Worm (Caenorhabditis elegans) whole organism, L1 larva: ENCODE results near the gene Y45F3A.4.

Experiments used
- C04F5.9 ChIP-seq: sonication (generic microtip); optimal IDR thresholded peaks from 2 replicates; lab custom pipeline; 2016; ENCODE audit warnings: missing genetic modification characterization, missing compliant biosample characterization
- C34B4.2 ChIP-seq: sonication (generic microtip); optimal IDR thresholded peaks from 2 replicates; lab custom pipeline; 2017; ENCODE audit warnings: mild to moderate bottlenecking, missing genetic modification characterization, missing compliant biosample characterization
- Y116A8C.19 ChIP-seq: sonication (generic microtip); optimal IDR thresholded peaks from 2 replicates; lab custom pipeline; 2016; ENCODE audit warnings: missing compliant biosample characterization, missing genetic modification characterization, borderline replicate concordance
- aha-1 ChIP-seq: fragments of 150-350 bp; optimal IDR thresholded peaks from 2 replicates; lab custom pipeline; 2014; ENCODE audit warnings: missing biosample characterization, missing genetic modification characterization
- alr-1 ChIP-seq: fragments of 200-800 bp; sonication (Bioruptor generic); optimal IDR thresholded peaks from 2 replicates; lab custom pipeline; 2018; ENCODE audit warnings: borderline replicate concordance, mild to moderate bottlenecking, missing genetic modification characterization, missing compliant biosample characterization
- aly-2 ChIP-seq: fragments of 150-350 bp; optimal IDR thresholded peaks from 2 replicates; lab custom pipeline; 2014; ENCODE audit warnings: missing biosample characterization, missing genetic modification characterization
- ama-1 ChIP-seq: fragments of 150-350 bp; optimal IDR thresholded peaks from 2 replicates; lab custom pipeline; 2014
- blmp-1 ChIP-seq: fragments of 150-350 bp; optimal IDR thresholded peaks from 2 replicates; lab custom pipeline; 2014; ENCODE audit warnings: missing biosample characterization, missing genetic modification characterization
- ceh-63 ChIP-seq: fragments of 200-800 bp; sonication (Bioruptor generic); optimal IDR thresholded peaks from 2 replicates; lab custom pipeline; 2018; ENCODE audit warnings: mild to moderate bottlenecking, missing genetic modification characterization, missing compliant biosample characterization
- ceh-8 ChIP-seq: fragments of 200-800 bp; sonication (Bioruptor generic); optimal IDR thresholded peaks from 2 replicates; lab custom pipeline; 2018; ENCODE audit warnings: mild to moderate bottlenecking, missing genetic modification characterization, moderate library complexity, missing compliant biosample characterization
- ceh-88 ChIP-seq: fragments of 200-800 bp; sonication (Bioruptor generic); IDR thresholded peaks from 2 replicates; pipeline ENCODE4 v1.3.6; 2022; ENCODE audit warnings: missing genetic modification characterization, missing compliant biosample characterization
- ces-1 ChIP-seq: fragments of 150-350 bp; optimal IDR thresholded peaks from 2 replicates; lab custom pipeline; 2014; ENCODE audit warnings: missing biosample characterization, missing genetic modification reagents, missing genetic modification characterization
- efl-1 ChIP-seq, 4 experiments: fragments of 150-350 bp; optimal IDR thresholded peaks in 3 of 4; peaks in 1 of 4; 1 replicate in 1 of 4; 2 replicates in 3 of 4; lab custom pipeline; 2014; ENCODE audit warnings: missing biosample characterization in 2 of 4, missing genetic modification characterization in 2 of 4, missing genetic modification reagents in 2 of 4
- egl-13 ChIP-seq: sonication (generic microtip); optimal IDR thresholded peaks from 2 replicates; lab custom pipeline; 2016; ENCODE audit warnings: missing genotype, missing genetic modification reagents, missing genetic modification characterization, missing compliant biosample characterization
- egl-27 ChIP-seq, 2 experiments: fragments of 150-350 bp in 1 of 2; sonication (generic microtip); optimal IDR thresholded peaks; 3 replicates each; lab custom pipeline; 2017 to 2018; ENCODE audit warnings: missing biosample characterization in 2 of 2, missing genetic modification characterization in 2 of 2, missing genetic modification reagents in 2 of 2
- elt-3 ChIP-seq, 6 experiments: fragments of 150-350 bp in 1 of 6; sonication (generic microtip); optimal IDR thresholded peaks; 2 replicates each; lab custom pipeline; 2017 to 2018; ENCODE audit warnings: missing biosample characterization in 6 of 6, missing genetic modification characterization in 6 of 6, inconsistent platforms in 1 of 6
- fkh-4 ChIP-seq: sonication (generic microtip); optimal IDR thresholded peaks from 2 replicates; lab custom pipeline; 2016; ENCODE audit warnings: missing compliant biosample characterization, missing genetic modification characterization, borderline replicate concordance
- fos-1 ChIP-seq: fragments of 150-350 bp; optimal IDR thresholded peaks from 2 replicates; lab custom pipeline; 2014; ENCODE audit warnings: missing biosample characterization, missing genetic modification characterization
- grh-1 ChIP-seq: fragments of 200-800 bp; sonication (Bioruptor generic); IDR thresholded peaks from 2 replicates; pipeline ENCODE4 v1.3.6; 2022; ENCODE audit warnings: missing genetic modification reagents, missing genetic modification characterization, missing compliant biosample characterization
- hlh-17 ChIP-seq: fragments of 200-800 bp; sonication (Bioruptor generic); optimal IDR thresholded peaks from 2 replicates; lab custom pipeline; 2018; ENCODE audit warnings: missing genetic modification characterization, mild to moderate bottlenecking, missing compliant biosample characterization, moderate library complexity, borderline replicate concordance
- hlh-4 ChIP-seq: sonication (generic microtip); optimal IDR thresholded peaks from 2 replicates; lab custom pipeline; 2016; ENCODE audit warnings: mild to moderate bottlenecking, missing genetic modification characterization, missing compliant biosample characterization
- jun-1 ChIP-seq: fragments of 150-350 bp; optimal IDR thresholded peaks from 2 replicates; lab custom pipeline; 2014; ENCODE audit warnings: missing biosample characterization, missing genetic modification reagents, missing genetic modification characterization
- lin-15B ChIP-seq: fragments of 150-350 bp; sonication (generic microtip); optimal IDR thresholded peaks from 3 replicates; lab custom pipeline; 2014; ENCODE audit warnings: missing biosample characterization, missing genetic modification characterization
- lin-35 ChIP-seq, 2 experiments: fragments of 150-350 bp; optimal IDR thresholded peaks; 2 replicates each; lab custom pipeline; 2014; ENCODE audit warnings: missing biosample characterization in 2 of 2, missing genetic modification characterization in 2 of 2, missing genetic modification reagents in 2 of 2
- lin-39 ChIP-seq: fragments of 150-350 bp; optimal IDR thresholded peaks from 2 replicates; lab custom pipeline; 2014; ENCODE audit warnings: missing biosample characterization, missing genetic modification reagents, missing genetic modification characterization
- mep-1 ChIP-seq: fragments of 150-350 bp; optimal IDR thresholded peaks from 2 replicates; lab custom pipeline; 2014; ENCODE audit warnings: missing biosample characterization, missing genetic modification characterization
- nhr-11 ChIP-seq: fragments of 150-350 bp; optimal IDR thresholded peaks from 2 replicates; lab custom pipeline; 2014; ENCODE audit warnings: missing biosample characterization, missing genetic modification characterization
- nhr-12 ChIP-seq: sonication (generic microtip); optimal IDR thresholded peaks from 2 replicates; lab custom pipeline; 2017; ENCODE audit warnings: missing biosample characterization, missing genetic modification characterization
- nhr-20 ChIP-seq: sonication (generic microtip); optimal IDR thresholded peaks from 2 replicates; lab custom pipeline; 2016; ENCODE audit warnings: mild to moderate bottlenecking, missing genetic modification characterization, missing compliant biosample characterization
- nhr-237 ChIP-seq: fragments of 150-350 bp; optimal IDR thresholded peaks from 2 replicates; lab custom pipeline; 2014; ENCODE audit warnings: missing biosample characterization, missing genetic modification characterization
- nhr-47 ChIP-seq: sonication (generic microtip); optimal IDR thresholded peaks from 2 replicates; lab custom pipeline; 2016; ENCODE audit warnings: mild to moderate bottlenecking, missing genetic modification characterization, moderate library complexity, missing compliant biosample characterization
- nhr-71 ChIP-seq: sonication (generic microtip); optimal IDR thresholded peaks from 2 replicates; lab custom pipeline; 2016; ENCODE audit warnings: mild to moderate bottlenecking, missing genetic modification characterization, moderate library complexity, missing compliant biosample characterization
- nhr-76 ChIP-seq: sonication (generic microtip); optimal IDR thresholded peaks from 2 replicates; lab custom pipeline; 2017; ENCODE audit warnings: missing biosample characterization, missing genetic modification characterization
- nhr-77 ChIP-seq: fragments of 150-350 bp; optimal IDR thresholded peaks from 2 replicates; lab custom pipeline; 2014; ENCODE audit warnings: missing biosample characterization, missing genetic modification characterization
- pag-3 ChIP-seq: sonication (generic microtip); optimal IDR thresholded peaks from 2 replicates; lab custom pipeline; 2017; ENCODE audit warnings: missing genetic modification characterization, mild to moderate bottlenecking, missing compliant biosample characterization, antibody characterized with exemption, borderline replicate concordance; ENCODE audit not compliant: insufficient read depth
- pax-3 ChIP-seq: fragments of 200-800 bp; sonication (Bioruptor generic); optimal IDR thresholded peaks from 2 replicates; lab custom pipeline; 2018; ENCODE audit warnings: mild to moderate bottlenecking, missing genetic modification characterization, moderate library complexity, missing compliant biosample characterization
- rnt-1 ChIP-seq: sonication (generic microtip); optimal IDR thresholded peaks from 2 replicates; lab custom pipeline; 2016; ENCODE audit warnings: mild to moderate bottlenecking, missing genetic modification characterization, moderate library complexity, missing compliant biosample characterization
- skn-1 ChIP-seq: fragments of 150-350 bp; optimal IDR thresholded peaks from 2 replicates; lab custom pipeline; 2014; ENCODE audit warnings: missing biosample characterization, missing genetic modification characterization
- snu-23 ChIP-seq: sonication (generic microtip); optimal IDR thresholded peaks from 2 replicates; lab custom pipeline; 2016; ENCODE audit warnings: missing genetic modification characterization, missing compliant biosample characterization
- sox-4 ChIP-seq: sonication (generic microtip); optimal IDR thresholded peaks from 2 replicates; lab custom pipeline; 2016; ENCODE audit warnings: missing genetic modification characterization, missing compliant biosample characterization
- sptf-1 ChIP-seq: fragments of 150-350 bp; optimal IDR thresholded peaks from 2 replicates; lab custom pipeline; 2014; ENCODE audit warnings: missing biosample characterization, missing genetic modification characterization
- sup-37 ChIP-seq: fragments of 200-800 bp; sonication (Bioruptor generic); optimal IDR thresholded peaks from 2 replicates; lab custom pipeline; 2018; ENCODE audit warnings: mild to moderate bottlenecking, missing genetic modification characterization, missing compliant biosample characterization
- swsn-7 ChIP-seq: sonication (generic microtip); optimal IDR thresholded peaks from 2 replicates; lab custom pipeline; 2016; ENCODE audit warnings: missing genetic modification characterization, missing compliant biosample characterization
- tbx-2 ChIP-seq: sonication (generic microtip); optimal IDR thresholded peaks from 2 replicates; lab custom pipeline; 2016; ENCODE audit warnings: missing genetic modification characterization, missing compliant biosample characterization
- tlp-1 ChIP-seq: fragments of 150-350 bp; optimal IDR thresholded peaks from 2 replicates; lab custom pipeline; 2014; ENCODE audit warnings: missing biosample characterization, missing genetic modification characterization
- unc-130 ChIP-seq: fragments of 150-350 bp; optimal IDR thresholded peaks from 2 replicates; lab custom pipeline; 2017; ENCODE audit warnings: missing biosample characterization, missing genetic modification characterization, inconsistent platforms
- unc-62 ChIP-seq: fragments of 150-350 bp; optimal IDR thresholded peaks from 2 replicates; lab custom pipeline; 2014; ENCODE audit warnings: missing biosample characterization, missing genetic modification reagents, missing genetic modification characterization
- unc-86 ChIP-seq: sonication (generic microtip); optimal IDR thresholded peaks from 2 replicates; lab custom pipeline; 2016; ENCODE audit warnings: missing genetic modification characterization, missing compliant biosample characterization
- vab-15 ChIP-seq: sonication (generic microtip); optimal IDR thresholded peaks from 2 replicates; lab custom pipeline; 2017; ENCODE audit warnings: missing genotype, mild to moderate bottlenecking, missing genetic modification characterization, missing compliant biosample characterization
- zag-1 ChIP-seq: fragments of 150-350 bp; optimal IDR thresholded peaks from 2 replicates; lab custom pipeline; 2014; ENCODE audit warnings: missing biosample characterization, missing genetic modification characterization
- zip-4 ChIP-seq: fragments of 200-800 bp; sonication (Bioruptor generic); optimal IDR thresholded peaks from 2 replicates; lab custom pipeline; 2018; ENCODE audit warnings: mild to moderate bottlenecking, missing genetic modification characterization, moderate library complexity, missing compliant biosample characterization
- ztf-11 ChIP-seq, 2 experiments: sonication (generic microtip); optimal IDR thresholded peaks; 2 replicates each; lab custom pipeline; 2016 to 2017; ENCODE audit warnings: missing genetic modification characterization in 2 of 2, missing biosample characterization in 1 of 2, missing compliant biosample characterization in 1 of 2
- ztf-4 ChIP-seq: fragments of 150-350 bp; optimal IDR thresholded peaks from 2 replicates; lab custom pipeline; 2014; ENCODE audit warnings: missing biosample characterization, missing genetic modification characterization

The Y45F3A.4 gene

DNA sequence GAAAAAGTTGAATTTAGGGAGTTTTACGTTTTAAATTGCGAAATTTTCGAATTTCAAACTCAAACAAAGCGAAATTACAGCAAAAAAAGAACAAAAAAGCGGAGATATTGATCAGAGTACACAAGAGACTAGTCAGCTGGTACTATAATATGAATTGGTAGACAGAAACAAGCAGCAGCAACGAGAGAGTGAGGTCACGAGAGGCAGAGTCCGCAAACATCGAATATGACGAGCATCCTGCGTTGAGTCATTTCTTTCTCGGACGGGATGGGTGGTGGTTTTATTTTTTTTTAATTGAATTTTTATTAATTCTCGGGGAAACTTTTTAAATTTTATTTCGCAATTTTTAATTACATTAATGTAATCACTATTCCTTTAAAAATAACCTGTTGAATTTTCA lies 24.5 kb upstream of the Y45F3A.4 start:
- TF ChIP-seq nhr-11 (tag; lab: Kevin White, UChicago): no peak
- no peak for TF ChIP-seq nhr-12 (tag; lab: Kevin White, UChicago)
- no peak for TF ChIP-seq grh-1
- no peak for TF ChIP-seq nhr-237 (tag; lab: Kevin White, UChicago)
- TF ChIP-seq Y116A8C.19 (tag; lab: Kevin White, UChicago): no peak
- TF ChIP-seq sup-37 (GFP tag; lab: Kevin White, UChicago): no peak
- no peak for TF ChIP-seq hlh-4 (tag; lab: Kevin White, UChicago)
- peak; percentile 87 for TF ChIP-seq nhr-71
- TF ChIP-seq fkh-4 (tag; lab: Kevin White, UChicago): no peak
- peak; percentile 68 for TF ChIP-seq skn-1 (tag; lab: Kevin White, UChicago)
- TF ChIP-seq nhr-76 (tag; lab: Kevin White, UChicago): no peak
- peak; percentile 77 for TF ChIP-seq nhr-47 (tag; lab: Kevin White, UChicago)
- TF ChIP-seq pag-3 (tag; lab: Kevin White, UChicago): no peak
- TF ChIP-seq ama-1 (lab: Kevin White, UChicago): no peak
- no peak for TF ChIP-seq zip-4
- no peak for TF ChIP-seq ces-1
- peak; percentile 35 for TF ChIP-seq nhr-77
- TF ChIP-seq egl-27 (tag; optimal IDR thresholded peaks at IDR 0.05; lab: Kevin White, UChicago): no peak
- peak; percentile 3 for TF ChIP-seq ceh-8 (GFP tag; lab: Kevin White, UChicago)
- TF ChIP-seq C04F5.9 (tag; lab: Kevin White, UChicago): peak; percentile 11
- peak; percentile 13 for TF ChIP-seq aly-2
- TF ChIP-seq tbx-2 (tag; lab: Kevin White, UChicago): peak; percentile 70
- peak; percentile 57 for TF ChIP-seq unc-86 (tag; lab: Kevin White, UChicago)
- peak; percentile 46 for TF ChIP-seq jun-1 (tag; lab: Kevin White, UChicago)
- TF ChIP-seq hlh-17: no peak
- TF ChIP-seq aha-1 (tag; lab: Kevin White, UChicago): no peak
- peak; percentile 62 for TF ChIP-seq unc-130 (tag; lab: Kevin White, UChicago)
- TF ChIP-seq mep-1 (tag; lab: Kevin White, UChicago): peak; percentile 93
- peak; percentile 85 for TF ChIP-seq nhr-20 (tag; lab: Kevin White, UChicago)
- TF ChIP-seq efl-1 (optimal IDR thresholded peaks at IDR 0.05; lab: Kevin White, UChicago): peak; percentile 71 to 73
- peak; percentile 74 to 97 for TF ChIP-seq efl-1 (GFP tag; optimal IDR thresholded peaks at IDR 0.05 in 1 of 2; lab: Kevin White, UChicago)
- no peak for TF ChIP-seq ceh-88 (GFP tag; lab: Robert Waterston, UW)
- peak; percentile 13 for TF ChIP-seq vab-15 (tag; lab: Kevin White, UChicago)
- no peak for TF ChIP-seq sptf-1 (tag; lab: Kevin White, UChicago)
- TF ChIP-seq alr-1 (tag; lab: Kevin White, UChicago): no peak
- peak in 1 of 2 experiments; percentile 26 for TF ChIP-seq ztf-11 (tag; optimal IDR thresholded peaks at IDR 0.05; lab: Kevin White, UChicago)
- no peak for TF ChIP-seq rnt-1 (tag; lab: Kevin White, UChicago)
- TF ChIP-seq swsn-7: peak; percentile 74
- peak; percentile 24 for TF ChIP-seq zag-1 (tag; lab: Kevin White, UChicago)
- peak; percentile 49 for TF ChIP-seq fos-1 (tag; lab: Kevin White, UChicago)
- no peak for TF ChIP-seq C34B4.2 (tag; lab: Kevin White, UChicago)
- peak; percentile 59 for TF ChIP-seq blmp-1 (tag; lab: Kevin White, UChicago)
- peak; percentile 52 for TF ChIP-seq lin-39 (tag; lab: Kevin White, UChicago)
- TF ChIP-seq elt-3 (tag; optimal IDR thresholded peaks at IDR 0.05; lab: Kevin White, UChicago): peak in 1 of 6 experiments; percentile 37
- TF ChIP-seq tlp-1 (tag; lab: Kevin White, UChicago): no peak
- peak; percentile 18 for TF ChIP-seq lin-15B (tag; lab: Kevin White, UChicago)
- TF ChIP-seq egl-13 (tag; lab: Kevin White, UChicago): peak; percentile 40
- peak; percentile 15 for TF ChIP-seq ztf-4
- peak; percentile 89 for TF ChIP-seq snu-23 (GFP tag; lab: Kevin White, UChicago)
- no peak for TF ChIP-seq sox-4 (tag; lab: Kevin White, UChicago)
- no peak for TF ChIP-seq ceh-63 (GFP tag; lab: Kevin White, UChicago)
- TF ChIP-seq unc-62 (GFP tag; lab: Kevin White, UChicago): no peak
- TF ChIP-seq pax-3 (tag; lab: Kevin White, UChicago): no peak
- peak; percentile 79 to 84 for TF ChIP-seq lin-35 (GFP tag; optimal IDR thresholded peaks at IDR 0.05; lab: Kevin White, UChicago)
